Fruit fly (Drosophila melanogaster) whole organism, embryonic: Measurements from ENCODE around the gene CG8112.

Source experiments
- Bgb ChIP-seq: fragments of 200-800 bp; sonication (Bioruptor generic); IDR thresholded peaks from 2 replicates; pipeline ENCODE4 v1.3.6; 2022; ENCODE audit warnings: missing biosample characterization, missing genetic modification characterization; ENCODE audit not compliant: partially characterized antibody
- BtbVII ChIP-seq: fragments of 200-800 bp; sonication (Bioruptor generic); optimal IDR thresholded peaks from 3 replicates; lab custom pipeline; 2017; ENCODE audit warnings: missing biosample characterization, mild to moderate bottlenecking, missing genetic modification characterization
- CG11560 ChIP-seq: fragments of 200-800 bp; sonication (Bioruptor generic); IDR thresholded peaks from 3 replicates; pipeline ENCODE4 v1.3.6; 2022; ENCODE audit warnings: missing biosample characterization, missing genetic modification characterization
- CG12659 ChIP-seq: fragments of 200-800 bp; sonication (Bioruptor generic); optimal IDR thresholded peaks from 3 replicates; lab custom pipeline; 2017; ENCODE audit warnings: mild to moderate bottlenecking, missing biosample characterization, missing genetic modification reagents, missing genetic modification characterization
- CG12744 ChIP-seq: fragments of 200-800 bp; sonication (Bioruptor generic); optimal IDR thresholded peaks from 2 replicates; lab custom pipeline; 2016; ENCODE audit warnings: missing biosample characterization, missing genetic modification characterization
- CG15073 ChIP-seq: fragments of 200-800 bp; sonication (Bioruptor generic); optimal IDR thresholded peaks from 2 replicates; lab custom pipeline; 2016; ENCODE audit warnings: missing biosample characterization, missing genetic modification characterization
- CG1603 ChIP-seq: fragments of 200-800 bp; sonication (Bioruptor generic); optimal IDR thresholded peaks from 2 replicates; lab custom pipeline; 2019; ENCODE audit warnings: missing biosample characterization, mild to moderate bottlenecking, missing genetic modification characterization, moderate library complexity
- CG17385 ChIP-seq: fragments of 200-800 bp; sonication (Bioruptor generic); optimal IDR thresholded peaks from 3 replicates; lab custom pipeline; 2018; ENCODE audit warnings: missing biosample characterization, mild to moderate bottlenecking, missing genetic modification characterization
- CG31441 ChIP-seq: fragments of 200-800 bp; sonication (Bioruptor generic); IDR thresholded peaks from 2 replicates; pipeline ENCODE4 v1.3.6; 2022; ENCODE audit warnings: missing biosample characterization, missing genetic modification characterization
- CG33213 ChIP-seq: fragments of 200-800 bp; sonication (Bioruptor generic); optimal IDR thresholded peaks from 3 replicates; lab custom pipeline; 2016; ENCODE audit warnings: missing biosample characterization, missing genetic modification characterization
- CG34422 ChIP-seq: fragments of 200-800 bp; sonication (Bioruptor generic); IDR thresholded peaks from 3 replicates; pipeline ENCODE4 v1.3.6; 2022; ENCODE audit warnings: missing biosample characterization, missing genetic modification characterization
- CG3838 ChIP-seq: fragments of 200-800 bp; sonication (Bioruptor generic); optimal IDR thresholded peaks from 3 replicates; lab custom pipeline; 2016; ENCODE audit warnings: missing biosample characterization, missing genetic modification characterization
- CG3995 ChIP-seq: fragments of 200-800 bp; sonication (Bioruptor generic); optimal IDR thresholded peaks from 3 replicates; lab custom pipeline; 2016; ENCODE audit warnings: missing biosample characterization, missing genetic modification characterization
- CG4404 ChIP-seq: fragments of 200-800 bp; sonication (Bioruptor generic); IDR thresholded peaks from 2 replicates; pipeline ENCODE4 v1.3.6; 2022; ENCODE audit warnings: missing biosample characterization, missing genetic modification characterization
- CG4424 ChIP-seq: fragments of 200-800 bp; sonication (Bioruptor generic); optimal IDR thresholded peaks from 3 replicates; lab custom pipeline; 2016; ENCODE audit warnings: missing biosample characterization, missing genetic modification characterization
- CG4730 ChIP-seq: fragments of 200-800 bp; sonication (Bioruptor generic); IDR thresholded peaks from 2 replicates; pipeline ENCODE4 v1.3.6; 2022; ENCODE audit warnings: missing biosample characterization, missing genetic modification characterization
- CG5953 ChIP-seq: fragments of 200-800 bp; sonication (Bioruptor generic); IDR thresholded peaks from 2 replicates; pipeline ENCODE4 v1.3.6; 2022; ENCODE audit warnings: missing biosample characterization, missing genetic modification characterization
- CG6765 ChIP-seq: fragments of 200-800 bp; sonication (Bioruptor generic); optimal IDR thresholded peaks from 3 replicates; lab custom pipeline; 2017; ENCODE audit warnings: missing biosample characterization, mild to moderate bottlenecking, missing genetic modification characterization
- CG6791 ChIP-seq: fragments of 200-800 bp; sonication (Bioruptor generic); IDR thresholded peaks from 3 replicates; pipeline ENCODE4 v1.3.6; 2022; ENCODE audit warnings: missing biosample characterization, missing genetic modification characterization; ENCODE audit not compliant: partially characterized antibody
- CG7745 ChIP-seq: fragments of 200-800 bp; sonication (Bioruptor generic); optimal IDR thresholded peaks from 2 replicates; lab custom pipeline; 2018; ENCODE audit warnings: missing biosample characterization, mild to moderate bottlenecking, missing genetic modification characterization, moderate library complexity
- CG7928 ChIP-seq: fragments of 200-800 bp; sonication (Bioruptor generic); optimal IDR thresholded peaks from 2 replicates; lab custom pipeline; 2017; ENCODE audit warnings: missing biosample characterization, mild to moderate bottlenecking, missing genetic modification characterization
- CG7987 ChIP-seq: fragments of 200-800 bp; sonication (Bioruptor generic); optimal IDR thresholded peaks from 2 replicates; lab custom pipeline; 2018; ENCODE audit warnings: missing biosample characterization, mild to moderate bottlenecking, missing genetic modification characterization, moderate library complexity
- CG8290 ChIP-seq, 3 experiments: fragments of 200-800 bp; sonication (Bioruptor generic); optimal IDR thresholded peaks; 2 replicates each; lab custom pipeline; 2016 to 2019; ENCODE audit warnings: missing biosample characterization in 3 of 3, missing genetic modification characterization in 3 of 3, mild to moderate bottlenecking in 2 of 3, moderate library complexity in 1 of 3
- CG8478 ChIP-seq: fragments of >200 bp; optimal IDR thresholded peaks from 2 replicates; lab custom pipeline; 2018
- CG9876 ChIP-seq: fragments of 200-800 bp; sonication (Bioruptor generic); optimal IDR thresholded peaks from 2 replicates; lab custom pipeline; 2016; ENCODE audit warnings: missing biosample characterization, missing genetic modification characterization
- CkIIα-i1 ChIP-seq: fragments of 200-800 bp; sonication (Bioruptor generic); IDR thresholded peaks from 2 replicates; pipeline ENCODE4 v1.3.6; 2022; ENCODE audit warnings: missing biosample characterization, missing genetic modification characterization
- D19A ChIP-seq: fragments of 200-800 bp; optimal IDR thresholded peaks from 3 replicates; lab custom pipeline; 2019; ENCODE audit warnings: missing biosample characterization, mild to moderate bottlenecking, missing genetic modification characterization, moderate library complexity
- Dll ChIP-seq: fragments of 200-800 bp; sonication (Bioruptor generic); IDR thresholded peaks from 4 replicates; pipeline ENCODE4 v1.3.6; 2022; ENCODE audit warnings: missing biosample characterization, missing genetic modification characterization; ENCODE audit not compliant: partially characterized antibody
- E2f2 ChIP-seq: fragments of 200-800 bp; sonication (Bioruptor generic); IDR thresholded peaks from 2 replicates; pipeline ENCODE4 v1.3.6; 2022; ENCODE audit warnings: missing biosample characterization, missing genetic modification characterization
- Ets97D ChIP-seq: fragments of 200-800 bp; sonication (Bioruptor generic); optimal IDR thresholded peaks from 3 replicates; lab custom pipeline; 2016; ENCODE audit warnings: missing biosample characterization, missing genetic modification characterization
- Gug ChIP-seq: fragments of 200-800 bp; sonication (Bioruptor generic); IDR thresholded peaks from 4 replicates; pipeline ENCODE4 v1.3.6; 2022; ENCODE audit warnings: missing biosample characterization, missing genetic modification characterization
- H2.0 ChIP-seq: fragments of 200-800 bp; sonication (Bioruptor generic); IDR thresholded peaks from 2 replicates; pipeline ENCODE4 v1.3.6; 2022; ENCODE audit warnings: missing biosample characterization, missing genetic modification characterization
- HHEX ChIP-seq: fragments of 200-800 bp; sonication (Bioruptor generic); optimal IDR thresholded peaks from 3 replicates; lab custom pipeline; 2017; ENCODE audit warnings: missing biosample characterization, mild to moderate bottlenecking, missing genetic modification characterization, missing genetic modification reagents
- Meics ChIP-seq: fragments of 200-800 bp; sonication (Bioruptor generic); optimal IDR thresholded peaks from 2 replicates; lab custom pipeline; 2017; ENCODE audit warnings: missing biosample characterization, mild to moderate bottlenecking, missing genetic modification characterization
- Mes4 ChIP-seq: fragments of 200-800 bp; sonication (Bioruptor generic); optimal IDR thresholded peaks from 2 replicates; lab custom pipeline; 2016; ENCODE audit warnings: missing biosample characterization, missing genetic modification characterization
- Sry-β ChIP-seq: fragments of 200-800 bp; sonication (Bioruptor generic); optimal IDR thresholded peaks from 2 replicates; lab custom pipeline; 2018; ENCODE audit warnings: missing biosample characterization, mild to moderate bottlenecking, missing genetic modification characterization, moderate library complexity
- bab2 ChIP-seq: fragments of 200-800 bp; sonication (Bioruptor generic); optimal IDR thresholded peaks from 2 replicates; lab custom pipeline; 2016; ENCODE audit warnings: missing biosample characterization, missing genetic modification characterization
- croc ChIP-seq: fragments of 200-800 bp; sonication (Bioruptor generic); conservative IDR thresholded peaks from 3 replicates; pipeline ENCODE4 v1.3.6; 2022; ENCODE audit warnings: missing biosample characterization, missing genetic modification characterization
- crol ChIP-seq: fragments of 200-800 bp; sonication (Bioruptor generic); IDR thresholded peaks from 2 replicates; pipeline ENCODE4 v1.3.6; 2022; ENCODE audit warnings: missing biosample characterization, missing genetic modification characterization
- crp ChIP-seq, 2 experiments: fragments of 200-800 bp; sonication (Bioruptor generic); optimal IDR thresholded peaks; 2 replicates in 1 of 2; 3 replicates in 1 of 2; lab custom pipeline; 2017; ENCODE audit warnings: missing biosample characterization in 2 of 2, missing genetic modification characterization in 2 of 2, mild to moderate bottlenecking in 1 of 2, moderate library complexity in 1 of 2
- dmrt11E ChIP-seq: fragments of 200-800 bp; sonication (Bioruptor generic); optimal IDR thresholded peaks from 3 replicates; lab custom pipeline; 2018; ENCODE audit warnings: missing biosample characterization, mild to moderate bottlenecking, missing genetic modification characterization, moderate library complexity
- dmrt99B ChIP-seq: fragments of 200-800 bp; sonication (Bioruptor generic); optimal IDR thresholded peaks from 2 replicates; lab custom pipeline; 2018; ENCODE audit warnings: missing biosample characterization, mild to moderate bottlenecking, missing genetic modification characterization, moderate library complexity
- gsb ChIP-seq: fragments of 200-800 bp; sonication (Bioruptor generic); IDR thresholded peaks from 2 replicates; pipeline ENCODE4 v1.3.6; 2022; ENCODE audit warnings: missing biosample characterization, missing genetic modification characterization
- hbn ChIP-seq: fragments of 200-800 bp; sonication (Bioruptor generic); IDR thresholded peaks from 2 replicates; pipeline ENCODE4 v1.3.6; 2022; ENCODE audit warnings: missing biosample characterization, missing genetic modification characterization; ENCODE audit not compliant: partially characterized antibody
- phol ChIP-seq: fragments of 200-800 bp; sonication (Bioruptor generic); optimal IDR thresholded peaks from 3 replicates; lab custom pipeline; 2018; ENCODE audit warnings: missing biosample characterization, mild to moderate bottlenecking, missing genetic modification characterization, moderate library complexity
- pzg ChIP-seq: fragments of 200-800 bp; sonication (Bioruptor generic); optimal IDR thresholded peaks from 3 replicates; lab custom pipeline; 2018; ENCODE audit warnings: missing biosample characterization, mild to moderate bottlenecking, missing genetic modification characterization, moderate library complexity
- rib ChIP-seq: fragments of 200-800 bp; sonication (Bioruptor generic); IDR thresholded peaks from 2 replicates; pipeline ENCODE4 v1.3.6; 2022; ENCODE audit warnings: missing biosample characterization, missing genetic modification characterization
- seq ChIP-seq: fragments of 200-800 bp; sonication (Bioruptor generic); IDR thresholded peaks from 2 replicates; pipeline ENCODE4 v1.3.6; 2022; ENCODE audit warnings: missing biosample characterization, missing genetic modification characterization
- slp2 ChIP-seq: fragments of 200-800 bp; sonication (Bioruptor generic); optimal IDR thresholded peaks from 2 replicates; lab custom pipeline; 2016; ENCODE audit warnings: missing biosample characterization, missing genetic modification characterization
- usp ChIP-seq: fragments of >200 bp; optimal IDR thresholded peaks from 2 replicates; lab custom pipeline; 2017; ENCODE audit warnings: missing biosample characterization, missing genetic modification characterization

The CG8112 gene

DNA sequence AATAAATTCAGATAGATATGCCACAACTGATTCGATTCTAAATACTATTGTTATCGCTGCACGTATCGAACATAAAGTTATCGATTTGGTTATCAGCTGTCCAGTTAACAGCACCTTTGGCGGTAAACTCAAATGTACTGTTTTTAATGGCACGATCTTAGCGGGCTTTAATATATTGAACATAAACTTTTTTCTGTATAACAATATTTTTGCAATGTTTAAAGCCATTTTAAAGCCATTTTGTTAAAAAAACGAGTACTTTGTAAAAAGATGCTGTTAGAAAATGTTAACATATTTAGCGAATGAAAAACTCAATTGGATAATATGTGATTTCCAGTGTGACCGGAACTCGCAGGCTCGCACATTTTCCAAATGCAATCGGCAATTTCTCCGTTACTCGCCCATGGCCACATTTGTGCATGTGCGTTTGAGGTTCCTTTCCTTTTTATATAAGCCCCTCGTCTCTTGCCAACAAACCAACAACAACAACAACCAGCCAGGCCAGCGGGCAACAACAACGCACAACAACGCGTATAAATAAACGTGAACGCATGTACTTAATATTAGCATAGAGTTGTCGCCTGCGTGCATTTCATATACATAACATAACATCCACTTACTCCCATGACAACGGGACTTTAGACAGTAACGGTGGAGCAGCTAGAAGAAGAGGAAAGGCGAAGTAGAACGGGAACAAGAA is 3.3 kb downstream of the CG8112 start, which contains the start of gene TMEM216 (continued):
- peak; percentile 80 for TF ChIP-seq CG12659 (GFP tag; lab: Kevin White, UChicago)
- TF ChIP-seq CG11560 (tag; lab: Robert Waterston, UW) = peak; percentile 85; the same call in 2 of the 3 replicates
- TF ChIP-seq CG12744 (GFP tag; lab: Kevin White, UChicago) = no peak
- TF ChIP-seq phol = peak; percentile 12
- no peak for TF ChIP-seq CG6791 (GFP tag; lab: Robert Waterston, UW)
- TF ChIP-seq CkIIα-i1 (GFP tag; lab: Robert Waterston, UW) = no peak
- TF ChIP-seq CG7987 (GFP tag; lab: Kevin White, UChicago) = peak; percentile 16
- peak; percentile 82 for TF ChIP-seq crol
- peak; percentile 7 to 82 for TF ChIP-seq crp (GFP tag; optimal IDR thresholded peaks at IDR 0.05; lab: Kevin White, UChicago)
- no peak for TF ChIP-seq CG6765 (GFP tag; lab: Kevin White, UChicago)
- TF ChIP-seq CG7928 (GFP tag; lab: Kevin White, UChicago) = no peak
- no peak for TF ChIP-seq seq (GFP tag; lab: Robert Waterston, UW)
- TF ChIP-seq rib (GFP tag; lab: Robert Waterston, UW) = no peak
- TF ChIP-seq CG17385 = peak; percentile 85
- TF ChIP-seq CG4730 (GFP tag; lab: Robert Waterston, UW) = no peak
- peak; percentile 2 for TF ChIP-seq Mes4 (GFP tag; lab: Kevin White, UChicago)
- TF ChIP-seq CG8290 (GFP tag; optimal IDR thresholded peaks at IDR 0.05; lab: Kevin White, UChicago) = peak; percentile 25
- TF ChIP-seq CG8290 (tag; optimal IDR thresholded peaks at IDR 0.05; lab: Kevin White, UChicago) = no peak
- peak; percentile 42 for TF ChIP-seq CG33213 (GFP tag; lab: Kevin White, UChicago)
- no peak for TF ChIP-seq CG9876 (GFP tag; lab: Kevin White, UChicago)
- TF ChIP-seq CG4424 (GFP tag; lab: Kevin White, UChicago) = no peak
- TF ChIP-seq CG1603 = peak; percentile 51
- TF ChIP-seq HHEX (GFP tag; lab: Kevin White, UChicago) = no peak
- TF ChIP-seq usp (GFP tag; lab: Kevin White, UChicago) = no peak
- TF ChIP-seq Dll = peak; percentile 71; the same call in 3 of the 4 replicates
- TF ChIP-seq D19A (tag; lab: Kevin White, UChicago) = no peak
- TF ChIP-seq slp2 (GFP tag; lab: Kevin White, UChicago) = no peak
- TF ChIP-seq Gug (GFP tag; lab: Robert Waterston, UW) = no peak
- no peak for TF ChIP-seq bab2 (GFP tag; lab: Kevin White, UChicago)
- TF ChIP-seq dmrt99B = no peak
- TF ChIP-seq CG4404 (GFP tag; lab: Robert Waterston, UW) = no peak
- TF ChIP-seq pzg (GFP tag; lab: Kevin White, UChicago) = peak; percentile 82
- TF ChIP-seq CG3838 = no peak
- no peak for TF ChIP-seq CG7745 (tag; lab: Kevin White, UChicago)
- peak; percentile 38; the same call in 1 of the 2 replicates for TF ChIP-seq hbn (GFP tag; lab: Robert Waterston, UW)
- peak; percentile 91 for TF ChIP-seq E2f2 (GFP tag; lab: Robert Waterston, UW)
- peak; percentile 30; the same call in 1 of the 2 replicates for TF ChIP-seq Bgb
- TF ChIP-seq H2.0 (GFP tag; lab: Robert Waterston, UW) = no peak
- no peak for TF ChIP-seq gsb (GFP tag; lab: Robert Waterston, UW)
- peak; percentile 44 for TF ChIP-seq Sry-β (GFP tag; lab: Kevin White, UChicago)
- peak; percentile 82 for TF ChIP-seq CG3995 (GFP tag; lab: Kevin White, UChicago)
- peak; percentile 43; the same call in 1 of the 3 replicates for TF ChIP-seq CG34422 (GFP tag; lab: Robert Waterston, UW)
- TF ChIP-seq CG5953 (GFP tag; lab: Robert Waterston, UW) = no peak
- no peak for TF ChIP-seq CG31441 (GFP tag; lab: Robert Waterston, UW)
- no peak for TF ChIP-seq CG15073 (GFP tag; lab: Kevin White, UChicago)
- peak; percentile 77 for TF ChIP-seq Ets97D (GFP tag; lab: Kevin White, UChicago)
- no peak for TF ChIP-seq croc (GFP tag; lab: Robert Waterston, UW)
- no peak for TF ChIP-seq BtbVII
- TF ChIP-seq Meics (GFP tag; lab: Kevin White, UChicago) = no peak
- no peak for TF ChIP-seq CG8478 (lab: Kevin White, UChicago)
- TF ChIP-seq dmrt11E (tag; lab: Kevin White, UChicago) = peak; percentile 15
